Worm (Caenorhabditis elegans) whole organism, L4/young adult: ENCODE data around the gene T07E3.3.

Source experiments
- W03F9.2 ChIP-seq: fragments of 150-350 bp; optimal IDR thresholded peaks from 2 replicates; lab custom pipeline; 2014; ENCODE audit warnings: missing biosample characterization, missing genetic modification characterization
- him-1 ChIP-seq: sonication (generic microtip); optimal IDR thresholded peaks from 2 replicates; lab custom pipeline; 2016; ENCODE audit warnings: missing genotype, missing genetic modification reagents, missing genetic modification characterization, missing compliant biosample characterization

DNA sequence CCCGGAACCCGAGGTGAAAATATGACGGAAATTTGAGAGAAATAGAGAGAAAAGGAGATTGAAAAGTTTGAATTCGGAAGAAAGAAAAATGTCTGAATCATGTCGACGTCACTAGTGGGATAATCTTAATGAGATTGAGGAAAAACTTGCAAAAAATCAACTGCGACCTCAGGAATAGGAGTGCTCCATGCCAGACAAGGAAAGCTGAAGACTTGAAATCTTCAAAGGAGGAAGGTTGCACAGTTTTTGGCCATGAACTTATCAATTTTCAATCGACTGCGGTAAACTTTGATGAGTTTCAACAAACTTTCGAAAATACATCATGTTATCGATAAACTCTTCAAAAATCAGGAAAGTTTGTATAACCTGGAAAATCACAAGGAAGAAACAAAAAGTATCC, 8.7 kb downstream of the T07E3.3 start, which contains the start of gene pdf-1:
- no peak for TF ChIP-seq W03F9.2
- no peak for TF ChIP-seq him-1 (tag; lab: Kevin White, UChicago)
